Fruit fly (Drosophila melanogaster): ENCODE results near the gene PpV.

DNA sequence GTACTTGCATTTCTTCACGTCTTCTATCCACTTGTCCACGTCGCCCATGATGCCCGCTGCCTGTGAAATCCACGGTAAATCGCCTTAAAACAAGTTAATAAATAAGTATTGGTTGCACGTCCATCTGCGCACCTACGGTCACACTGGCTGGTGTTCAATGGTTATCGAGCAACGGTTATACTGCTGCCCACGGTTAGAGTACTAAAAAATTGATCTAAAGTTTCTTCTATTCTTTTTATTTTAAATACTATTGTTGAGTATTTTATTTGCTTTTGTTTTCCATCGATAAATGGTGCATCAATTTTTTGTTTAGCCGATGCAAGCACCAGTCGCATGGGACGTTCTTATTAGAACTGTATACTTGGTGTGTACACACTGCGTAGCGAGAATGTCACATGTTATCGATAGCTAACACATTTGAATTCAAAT is at the start of gene PpV:
- no peak for TF ChIP-seq usp (GFP tag; optimal IDR thresholded peaks at IDR 0.05)
- no peak for TF ChIP-seq EcR (GFP tag; optimal IDR thresholded peaks at IDR 0.05)
- no peak for TF ChIP-seq pan (optimal IDR thresholded peaks at IDR 0.05)
- TF ChIP-seq Dll (optimal IDR thresholded peaks at IDR 0.05), result no peak
- no peak for TF ChIP-seq CG8478 (optimal IDR thresholded peaks at IDR 0.05)
